Fruit fly (Drosophila melanogaster) whole organism, prepupa: ENCODE measurements around the gene mib1.

ENCODE experiments used
- CG10631 ChIP-seq: fragments of 200-800 bp; sonication (Bioruptor generic); optimal IDR thresholded peaks from 2 replicates; lab custom pipeline; 2016; ENCODE audit warnings: missing biosample characterization, missing genetic modification characterization
- CG10669 ChIP-seq: fragments of 200-800 bp; sonication (Bioruptor generic); optimal IDR thresholded peaks from 3 replicates; lab custom pipeline; 2018; ENCODE audit warnings: missing biosample characterization, mild to moderate bottlenecking, missing genetic modification characterization, moderate library complexity
- CG11294 ChIP-seq: fragments of 200-800 bp; sonication (Bioruptor generic); IDR thresholded peaks from 2 replicates; pipeline ENCODE4 v1.3.6; 2022; ENCODE audit warnings: missing biosample characterization, missing genetic modification characterization
- CG11762 ChIP-seq: fragments of 200-800 bp; sonication (Bioruptor generic); optimal IDR thresholded peaks from 3 replicates; lab custom pipeline; 2016; ENCODE audit warnings: missing biosample characterization, missing genetic modification characterization; ENCODE audit not compliant: insufficient read depth
- CG11902 ChIP-seq: fragments of 200-800 bp; sonication (Bioruptor generic); optimal IDR thresholded peaks from 3 replicates; lab custom pipeline; 2016; ENCODE audit warnings: missing biosample characterization, missing genetic modification characterization
- CG15336 ChIP-seq: fragments of 200-800 bp; sonication (Bioruptor generic); IDR thresholded peaks from 2 replicates; pipeline ENCODE4 v1.3.6; 2022; ENCODE audit warnings: missing biosample characterization, missing genetic modification characterization
- CG1621 ChIP-seq: fragments of 200-800 bp; sonication (Bioruptor generic); optimal IDR thresholded peaks from 3 replicates; lab custom pipeline; 2018; ENCODE audit warnings: missing biosample characterization, mild to moderate bottlenecking, missing genetic modification characterization
- CG3032 ChIP-seq: fragments of 200-800 bp; optimal IDR thresholded peaks from 2 replicates; lab custom pipeline; 2019; ENCODE audit warnings: missing biosample characterization, mild to moderate bottlenecking, missing genetic modification characterization, moderate library complexity
- CG31627 ChIP-seq: fragments of 200-800 bp; sonication (Bioruptor generic); optimal IDR thresholded peaks from 3 replicates; lab custom pipeline; 2016; ENCODE audit warnings: missing biosample characterization, missing genetic modification characterization
- CG32006 ChIP-seq: fragments of 200-800 bp; sonication (Bioruptor generic); optimal IDR thresholded peaks from 3 replicates; lab custom pipeline; 2017; ENCODE audit warnings: missing biosample characterization, mild to moderate bottlenecking, missing genetic modification characterization
- CG34406 ChIP-seq: fragments of 200-800 bp; sonication (Bioruptor generic); optimal IDR thresholded peaks from 3 replicates; lab custom pipeline; 2016; ENCODE audit warnings: missing biosample characterization, missing genetic modification characterization
- CG3919 ChIP-seq: fragments of 200-800 bp; sonication (Bioruptor generic); optimal IDR thresholded peaks from 3 replicates; lab custom pipeline; 2016; ENCODE audit warnings: missing biosample characterization, missing genetic modification characterization
- CG4318 ChIP-seq: fragments of 200-800 bp; sonication (Bioruptor generic); optimal IDR thresholded peaks from 3 replicates; lab custom pipeline; 2017; ENCODE audit warnings: missing biosample characterization, mild to moderate bottlenecking, missing genetic modification characterization
- CG6163 ChIP-seq: fragments of 200-800 bp; sonication (Bioruptor generic); IDR thresholded peaks from 3 replicates; pipeline ENCODE4 v1.3.6; 2022; ENCODE audit warnings: missing biosample characterization, missing genetic modification characterization
- CG6792 ChIP-seq: fragments of 200-800 bp; sonication (Bioruptor generic); optimal IDR thresholded peaks from 3 replicates; lab custom pipeline; 2016; ENCODE audit warnings: missing biosample characterization, missing genetic modification characterization
- CG6808 ChIP-seq: fragments of 200-800 bp; sonication (Bioruptor generic); optimal IDR thresholded peaks from 3 replicates; lab custom pipeline; 2017; ENCODE audit warnings: missing biosample characterization, missing genetic modification characterization, mild to moderate bottlenecking, moderate library complexity, missing genetic modification reagents
- CG6854 ChIP-seq: fragments of 200-800 bp; sonication (Bioruptor generic); optimal IDR thresholded peaks from 2 replicates; lab custom pipeline; 2017; ENCODE audit warnings: missing biosample characterization, mild to moderate bottlenecking, missing genetic modification characterization
- CG7368 ChIP-seq: fragments of 200-800 bp; sonication (Bioruptor generic); optimal IDR thresholded peaks from 3 replicates; lab custom pipeline; 2016; ENCODE audit warnings: missing biosample characterization, missing genetic modification characterization
- CG8119 ChIP-seq: fragments of 200-800 bp; sonication (Bioruptor generic); IDR thresholded peaks from 3 replicates; pipeline ENCODE4 v1.3.6; 2022; ENCODE audit warnings: missing biosample characterization, missing genetic modification characterization
- CG8319 ChIP-seq: fragments of 200-800 bp; sonication (Bioruptor generic); optimal IDR thresholded peaks from 3 replicates; lab custom pipeline; 2016; ENCODE audit warnings: missing biosample characterization, missing genetic modification characterization
- CG8632 ChIP-seq: fragments of 200-800 bp; sonication (Bioruptor generic); optimal IDR thresholded peaks from 3 replicates; lab custom pipeline; 2016; ENCODE audit warnings: missing biosample characterization, missing genetic modification characterization
- CG9139 ChIP-seq: fragments of 200-800 bp; sonication (Bioruptor generic); optimal IDR thresholded peaks from 3 replicates; lab custom pipeline; 2017; ENCODE audit warnings: missing biosample characterization, mild to moderate bottlenecking, missing genetic modification characterization
- Eip78C ChIP-seq: fragments of 200-800 bp; sonication (Bioruptor generic); peaks from one replicate; lab custom pipeline; 2016; ENCODE audit warnings: missing biosample characterization, missing genetic modification characterization
- Eip93F ChIP-seq: fragments of 200-800 bp; sonication (Bioruptor generic); optimal IDR thresholded peaks from 2 replicates; lab custom pipeline; 2016; ENCODE audit warnings: missing biosample characterization, mild to moderate bottlenecking, missing genetic modification characterization
- Ets96B ChIP-seq: fragments of 200-800 bp; optimal IDR thresholded peaks from 2 replicates; lab custom pipeline; 2019; ENCODE audit warnings: missing biosample characterization, mild to moderate bottlenecking, missing genetic modification characterization, moderate library complexity
- Gug ChIP-seq: fragments of 200-800 bp; sonication (Bioruptor generic); IDR thresholded peaks from 2 replicates; pipeline ENCODE4 v1.3.6; 2022; ENCODE audit warnings: missing biosample characterization, missing genetic modification characterization
- Hr38 ChIP-seq: sonication (Bioruptor generic); optimal IDR thresholded peaks from 2 replicates; lab custom pipeline; 2016; ENCODE audit warnings: missing biosample characterization, missing genetic modification characterization
- Hr4 ChIP-seq: fragments of 200-800 bp; sonication (Bioruptor generic); optimal IDR thresholded peaks from 3 replicates; lab custom pipeline; 2016; ENCODE audit warnings: missing biosample characterization, missing genetic modification characterization
- Lpt ChIP-seq: fragments of 200-800 bp; sonication (Bioruptor generic); optimal IDR thresholded peaks from 3 replicates; lab custom pipeline; 2016; ENCODE audit warnings: missing biosample characterization, missing genetic modification characterization
- Met ChIP-seq: fragments of 200-800 bp; sonication (Bioruptor generic); optimal IDR thresholded peaks from 3 replicates; lab custom pipeline; 2016; ENCODE audit warnings: missing biosample characterization, missing genetic modification characterization
- OdsH ChIP-seq: fragments of 200-800 bp; sonication (Bioruptor generic); optimal IDR thresholded peaks from 3 replicates; lab custom pipeline; 2016; ENCODE audit warnings: missing biosample characterization, missing genetic modification characterization
- Smox ChIP-seq: fragments of 200-800 bp; sonication (Bioruptor generic); optimal IDR thresholded peaks from 3 replicates; lab custom pipeline; 2016; ENCODE audit warnings: missing biosample characterization, missing genetic modification characterization
- Sox102F ChIP-seq: fragments of 200-800 bp; sonication (Bioruptor generic); optimal IDR thresholded peaks from 2 replicates; lab custom pipeline; 2016; ENCODE audit warnings: missing biosample characterization, mild to moderate bottlenecking, missing genetic modification characterization
- Sox14 ChIP-seq: fragments of 200-800 bp; sonication (Bioruptor generic); optimal IDR thresholded peaks from 3 replicates; lab custom pipeline; 2016; ENCODE audit warnings: missing biosample characterization, missing genetic modification characterization
- Sox15 ChIP-seq: fragments of 200-800 bp; sonication (Bioruptor generic); optimal IDR thresholded peaks from 3 replicates; lab custom pipeline; 2016; ENCODE audit warnings: missing biosample characterization, missing genetic modification characterization
- achi ChIP-seq: fragments of 200-800 bp; sonication (Bioruptor generic); optimal IDR thresholded peaks from 3 replicates; lab custom pipeline; 2016; ENCODE audit warnings: missing biosample characterization, missing genetic modification characterization
- acj6 ChIP-seq: fragments of 200-800 bp; sonication (Bioruptor generic); optimal IDR thresholded peaks from 3 replicates; lab custom pipeline; 2016; ENCODE audit warnings: missing biosample characterization, missing genetic modification characterization
- dac ChIP-seq: fragments of 200-800 bp; sonication (Bioruptor generic); optimal IDR thresholded peaks from 2 replicates; lab custom pipeline; 2017; ENCODE audit warnings: missing biosample characterization, mild to moderate bottlenecking, missing genetic modification characterization
- eg ChIP-seq: fragments of 200-800 bp; sonication (Bioruptor generic); IDR thresholded peaks from 3 replicates; pipeline ENCODE4 v1.3.6; 2022; ENCODE audit warnings: missing biosample characterization, missing genetic modification characterization
- esn ChIP-seq: fragments of 200-800 bp; sonication (Bioruptor generic); optimal IDR thresholded peaks from 2 replicates; lab custom pipeline; 2016; ENCODE audit warnings: missing biosample characterization, mild to moderate bottlenecking, missing genetic modification characterization, moderate library complexity
- fd59A ChIP-seq: fragments of 200-800 bp; sonication (Bioruptor generic); optimal IDR thresholded peaks from 2 replicates; lab custom pipeline; 2017; ENCODE audit warnings: missing biosample characterization, mild to moderate bottlenecking, missing genetic modification characterization, missing genetic modification reagents
- fd85E ChIP-seq: fragments of 200-800 bp; sonication (Bioruptor generic); optimal IDR thresholded peaks from 3 replicates; lab custom pipeline; 2016; ENCODE audit warnings: missing biosample characterization, missing genetic modification characterization
- fkh ChIP-seq: fragments of 200-800 bp; sonication (Bioruptor generic); optimal IDR thresholded peaks from 3 replicates; lab custom pipeline; 2017; ENCODE audit warnings: missing biosample characterization, mild to moderate bottlenecking, missing genetic modification characterization, moderate library complexity
- pdm3 ChIP-seq: fragments of 200-800 bp; sonication (Bioruptor generic); optimal IDR thresholded peaks from 3 replicates; lab custom pipeline; 2016; ENCODE audit warnings: missing biosample characterization, missing genetic modification characterization
- salr ChIP-seq, 2 experiments: fragments of 200-800 bp; sonication (Bioruptor generic); optimal IDR thresholded peaks; 3 replicates each; lab custom pipeline; 2016 to 2018; ENCODE audit warnings: missing biosample characterization in 2 of 2, missing genetic modification characterization in 2 of 2, mild to moderate bottlenecking in 1 of 2
- spab ChIP-seq: fragments of 200-800 bp; sonication (Bioruptor generic); optimal IDR thresholded peaks from 2 replicates; lab custom pipeline; 2017; ENCODE audit warnings: missing biosample characterization, mild to moderate bottlenecking, missing genetic modification characterization, missing genetic modification reagents
- svp ChIP-seq: fragments of 200-800 bp; sonication (Bioruptor generic); peaks from one replicate; lab custom pipeline; 2016; ENCODE audit warnings: missing biosample characterization, missing genetic modification characterization
- topi ChIP-seq: fragments of 200-800 bp; sonication (Bioruptor generic); optimal IDR thresholded peaks from 3 replicates; lab custom pipeline; 2016; ENCODE audit warnings: missing biosample characterization, missing genetic modification characterization
- vri ChIP-seq: fragments of 200-800 bp; sonication (Bioruptor generic); optimal IDR thresholded peaks from 3 replicates; lab custom pipeline; 2016; ENCODE audit warnings: missing biosample characterization, mild to moderate bottlenecking, missing genetic modification characterization

mib1 gene

DNA sequence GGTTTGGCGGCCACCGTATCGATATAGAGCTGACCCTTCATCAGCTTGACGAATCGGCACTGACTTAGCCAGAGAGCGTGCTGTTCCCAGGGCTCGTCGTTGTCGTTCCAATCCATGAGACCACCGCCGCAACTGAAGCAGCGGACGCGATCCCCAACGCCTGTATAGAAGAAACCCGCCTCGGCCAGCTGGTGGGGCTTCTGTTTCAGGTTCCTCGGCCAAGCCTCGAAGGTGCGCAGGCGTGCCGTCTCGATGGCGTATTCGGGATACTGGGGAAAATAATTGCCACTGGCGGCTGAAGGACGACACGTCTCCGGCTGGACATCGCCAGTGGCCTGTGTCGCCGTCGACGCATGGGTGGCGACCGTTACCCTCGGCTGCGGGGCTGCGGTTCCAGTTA, 27.5 kb upstream of the mib1 start:
- TF ChIP-seq CG8319 (GFP tag; lab: Kevin White, UChicago) = no peak
- TF ChIP-seq Lpt (GFP tag; lab: Kevin White, UChicago) = no peak
- no peak for TF ChIP-seq vri (GFP tag; lab: Kevin White, UChicago)
- TF ChIP-seq CG4318 (GFP tag; lab: Kevin White, UChicago) = no peak
- TF ChIP-seq, all 60 proteins: peak for 0

- TF ChIP-seq CG34406 (GFP tag; lab: Kevin White, UChicago) (peak; percentile 17), CG8119 (GFP tag; lab: Robert Waterston, UW) (peak; percentile 50; the same call in 2 of the 3 replicates), CG31627 (GFP tag; lab: Kevin White, UChicago) (no peak), fd59A (no peak), dac (GFP tag; lab: Kevin White, UChicago) (no peak), pdm3 (no peak), CG4318 (GFP tag; lab: Kevin White, UChicago) (no peak), topi (GFP tag; lab: Kevin White, UChicago) (peak; percentile 59), CG11902 (GFP tag; lab: Kevin White, UChicago) (peak; percentile 4), CG3919 (GFP tag; lab: Kevin White, UChicago) (peak; percentile 21), salr (GFP tag; optimal IDR thresholded peaks at IDR 0.05; lab: Kevin White, UChicago) (no peak), spab (GFP tag; lab: Kevin White, UChicago) (no peak), CG10669 (GFP tag; lab: Kevin White, UChicago) (no peak), CG1621 (tag; lab: Kevin White, UChicago) (no peak), CG10631 (GFP tag; lab: Kevin White, UChicago) (no peak), svp (peak; percentile 74), Smox (GFP tag; lab: Kevin White, UChicago) (no peak), OdsH (no peak), vri (GFP tag; lab: Kevin White, UChicago) (peak; percentile 98), CG11294 (GFP tag; lab: Robert Waterston, UW) (no peak), fkh (GFP tag; lab: Kevin White, UChicago) (no peak), achi (no peak), acj6 (GFP tag; lab: Kevin White, UChicago) (no peak), CG8632 (no peak), eg (peak; percentile 77), CG6808 (GFP tag; lab: Kevin White, UChicago) (peak; percentile 20), Met (GFP tag; lab: Kevin White, UChicago) (peak; percentile 32), Eip78C (GFP tag; lab: Kevin White, UChicago) (peak; percentile 87), Sox14 (peak; percentile 77), CG6792 (GFP tag; lab: Kevin White, UChicago) (no peak), Ets96B (tag; lab: Kevin White, UChicago) (peak; percentile 19), Eip93F (GFP tag; lab: Kevin White, UChicago) (peak; percentile 92), Sox15 (no peak), CG9139 (GFP tag; lab: Kevin White, UChicago) (no peak), Hr38 (GFP tag; lab: Kevin White, UChicago) (no peak), CG6163 (GFP tag; lab: Robert Waterston, UW) (peak; percentile 68; the same call in 1 of the 3 replicates), CG7368 (GFP tag; lab: Kevin White, UChicago) (no peak), CG8319 (GFP tag; lab: Kevin White, UChicago) (peak; percentile 2), CG6854 (GFP tag; lab: Kevin White, UChicago) (no peak), Gug (0 out of 2 replicates have a peak, but pooled peaks have one; percentile 18), Hr4 (GFP tag; lab: Kevin White, UChicago) (peak; percentile 18), esn (no peak), fd85E (peak; percentile 10), Lpt (GFP tag; lab: Kevin White, UChicago) (no peak), CG11762 (no peak), CG15336 (GFP tag; lab: Robert Waterston, UW) (0 out of 2 replicates have a peak, but pooled peaks have one; percentile 11), Sox102F (peak; percentile 4), CG3032 (tag; lab: Kevin White, UChicago) (no peak), CG32006 (GFP tag; lab: Kevin White, UChicago) (peak; percentile 19)
These were observed 26.2 kb upstream of the mib1 start for dm6 chr3L:16037690-16038332.
